Fruit fly (Drosophila melanogaster) whole organism, embryonic: Measurements from ENCODE around the gene CG18545.
A peak's percentile ranks its signal among the peaks of the same experiment; 100 is the strongest.

Experiments used
- Abd-B ChIP-seq: fragments of 200-800 bp; sonication (Bioruptor generic); optimal IDR thresholded peaks from 2 replicates; lab custom pipeline; 2018; ENCODE audit warnings: missing biosample characterization, mild to moderate bottlenecking, missing genetic modification characterization, moderate library complexity
- Aef1 ChIP-seq: fragments of 200-800 bp; sonication (Bioruptor generic); IDR thresholded peaks from 3 replicates; pipeline ENCODE4 v1.3.6; 2022; ENCODE audit warnings: missing biosample characterization, missing genetic modification characterization
- Antp ChIP-seq: fragments of 200-800 bp; sonication (Bioruptor generic); optimal IDR thresholded peaks from 3 replicates; lab custom pipeline; 2016; ENCODE audit warnings: missing biosample characterization, missing genetic modification characterization
- Atf6 ChIP-seq: fragments of 200-800 bp; sonication (Bioruptor generic); IDR thresholded peaks from 2 replicates; pipeline ENCODE4 v1.3.6; 2022; ENCODE audit warnings: missing biosample characterization, missing genetic modification characterization
- Bdp1 ChIP-seq: fragments of 200-800 bp; sonication (Bioruptor generic); optimal IDR thresholded peaks from 3 replicates; lab custom pipeline; 2016; ENCODE audit warnings: missing biosample characterization, missing genetic modification characterization
- Bgb ChIP-seq: fragments of 200-800 bp; sonication (Bioruptor generic); IDR thresholded peaks from 2 replicates; pipeline ENCODE4 v1.3.6; 2022; ENCODE audit warnings: missing biosample characterization, missing genetic modification characterization; ENCODE audit not compliant: partially characterized antibody
- Bteb2 ChIP-seq: fragments of 200-800 bp; sonication (Bioruptor generic); optimal IDR thresholded peaks from 2 replicates; lab custom pipeline; 2016; ENCODE audit warnings: missing biosample characterization, missing genetic modification characterization
- CG10147 ChIP-seq: fragments of 200-800 bp; sonication (Bioruptor generic); optimal IDR thresholded peaks from 2 replicates; lab custom pipeline; 2019; ENCODE audit warnings: missing biosample characterization, mild to moderate bottlenecking, missing genetic modification characterization, moderate library complexity
- CG10274 ChIP-seq: fragments of 200-800 bp; sonication (Bioruptor generic); optimal IDR thresholded peaks from 3 replicates; lab custom pipeline; 2017; ENCODE audit warnings: missing biosample characterization, mild to moderate bottlenecking, missing genetic modification characterization
- CG11085 ChIP-seq: fragments of 200-800 bp; sonication (Bioruptor generic); IDR thresholded peaks from 2 replicates; pipeline ENCODE4 v1.3.6; 2022; ENCODE audit warnings: missing biosample characterization, missing genetic modification characterization
- CG11456 ChIP-seq: fragments of 200-800 bp; sonication (Bioruptor generic); IDR thresholded peaks from 3 replicates; pipeline ENCODE4 v1.3.6; 2022; ENCODE audit warnings: missing biosample characterization, missing genetic modification characterization
- CG1233 ChIP-seq: fragments of 200-800 bp; sonication (Bioruptor generic); optimal IDR thresholded peaks from 4 replicates; lab custom pipeline; 2018; ENCODE audit warnings: missing biosample characterization, mild to moderate bottlenecking, missing genetic modification characterization
- CG12769 ChIP-seq: fragments of 200-800 bp; sonication (Bioruptor generic); optimal IDR thresholded peaks from 2 replicates; lab custom pipeline; 2019; ENCODE audit warnings: missing biosample characterization, mild to moderate bottlenecking, missing genetic modification characterization, moderate library complexity
- CG13123 ChIP-seq: fragments of 200-800 bp; sonication (Bioruptor generic); optimal IDR thresholded peaks from 2 replicates; lab custom pipeline; 2016; ENCODE audit warnings: missing biosample characterization, missing genetic modification characterization
- CG15601 ChIP-seq: fragments of 200-800 bp; sonication (Bioruptor generic); optimal IDR thresholded peaks from 3 replicates; lab custom pipeline; 2019; ENCODE audit warnings: missing biosample characterization, mild to moderate bottlenecking, missing genetic modification characterization, moderate library complexity
- CG17186 ChIP-seq: fragments of 200-800 bp; sonication (Bioruptor generic); optimal IDR thresholded peaks from 3 replicates; lab custom pipeline; 2017; ENCODE audit warnings: missing biosample characterization, missing genetic modification reagents, missing genetic modification characterization
- CG17359 ChIP-seq: fragments of 200-800 bp; sonication (Bioruptor generic); optimal IDR thresholded peaks from 3 replicates; lab custom pipeline; 2018; ENCODE audit warnings: missing biosample characterization, mild to moderate bottlenecking, missing genetic modification characterization, moderate library complexity
- CG18599 ChIP-seq: fragments of 200-800 bp; sonication (Bioruptor generic); optimal IDR thresholded peaks from 3 replicates; lab custom pipeline; 2017; ENCODE audit warnings: missing biosample characterization, missing genetic modification characterization, mild to moderate bottlenecking, moderate library complexity, missing genetic modification reagents
- CG2116 ChIP-seq: fragments of 200-800 bp; sonication (Bioruptor generic); optimal IDR thresholded peaks from 3 replicates; lab custom pipeline; 2018; ENCODE audit warnings: missing biosample characterization, mild to moderate bottlenecking, missing genetic modification characterization
- CG30020 ChIP-seq: fragments of 200-800 bp; optimal IDR thresholded peaks from 2 replicates; lab custom pipeline; 2019; ENCODE audit warnings: missing biosample characterization, mild to moderate bottlenecking, missing genetic modification characterization, moderate library complexity
- CG31441 ChIP-seq: fragments of 200-800 bp; sonication (Bioruptor generic); IDR thresholded peaks from 2 replicates; pipeline ENCODE4 v1.3.6; 2022; ENCODE audit warnings: missing biosample characterization, missing genetic modification characterization
- CG3847 ChIP-seq: fragments of 200-800 bp; sonication (Bioruptor generic); IDR thresholded peaks from 2 replicates; pipeline ENCODE4 v1.3.6; 2022; ENCODE audit warnings: missing biosample characterization, missing genetic modification characterization
- CG5180 ChIP-seq: fragments of 200-800 bp; sonication (Bioruptor generic); optimal IDR thresholded peaks from 3 replicates; lab custom pipeline; 2017; ENCODE audit warnings: missing biosample characterization, missing genetic modification characterization, mild to moderate bottlenecking, moderate library complexity, missing genetic modification reagents
- CG6654 ChIP-seq: fragments of 200-800 bp; sonication (Bioruptor generic); optimal IDR thresholded peaks from 2 replicates; lab custom pipeline; 2017; ENCODE audit warnings: missing biosample characterization, mild to moderate bottlenecking, missing genetic modification characterization
- CG8478 ChIP-seq: fragments of >200 bp; optimal IDR thresholded peaks from 2 replicates; lab custom pipeline; 2018
- CG8765 ChIP-seq: fragments of 200-800 bp; sonication (Bioruptor generic); IDR thresholded peaks from 2 replicates; pipeline ENCODE4 v1.3.6; 2022; ENCODE audit warnings: missing biosample characterization, missing genetic modification characterization
- CG9215 ChIP-seq: fragments of 200-800 bp; sonication (Bioruptor generic); IDR thresholded peaks from 2 replicates; pipeline ENCODE4 v1.3.6; 2022; ENCODE audit warnings: missing biosample characterization, missing genetic modification characterization
- CG9437 ChIP-seq: fragments of 200-800 bp; sonication (Bioruptor generic); optimal IDR thresholded peaks from 2 replicates; lab custom pipeline; 2018; ENCODE audit warnings: missing biosample characterization, mild to moderate bottlenecking, missing genetic modification characterization
- CG9876 ChIP-seq: fragments of 200-800 bp; sonication (Bioruptor generic); optimal IDR thresholded peaks from 2 replicates; lab custom pipeline; 2016; ENCODE audit warnings: missing biosample characterization, missing genetic modification characterization
- CrebB ChIP-seq: fragments of 200-800 bp; sonication (Bioruptor generic); optimal IDR thresholded peaks from 3 replicates; lab custom pipeline; 2018; ENCODE audit warnings: missing biosample characterization, mild to moderate bottlenecking, missing genetic modification characterization
- Deaf1 ChIP-seq: fragments of 200-800 bp; optimal IDR thresholded peaks from 3 replicates; lab custom pipeline; 2019; ENCODE audit warnings: missing biosample characterization, mild to moderate bottlenecking, missing genetic modification characterization, moderate library complexity
- E2f1 ChIP-seq: fragments of 200-800 bp; sonication (Bioruptor generic); IDR thresholded peaks from 2 replicates; pipeline ENCODE4 v1.3.6; 2022; ENCODE audit warnings: missing biosample characterization, missing genetic modification characterization
- Fer3 ChIP-seq: fragments of 200-800 bp; sonication (Bioruptor generic); optimal IDR thresholded peaks from 2 replicates; lab custom pipeline; 2018; ENCODE audit warnings: missing biosample characterization, mild to moderate bottlenecking, missing genetic modification characterization, moderate library complexity
- Nf-YB ChIP-seq: fragments of 200-800 bp; sonication (Bioruptor generic); optimal IDR thresholded peaks from 3 replicates; lab custom pipeline; 2019; ENCODE audit warnings: missing biosample characterization, mild to moderate bottlenecking, missing genetic modification characterization, moderate library complexity
- Sin3A ChIP-seq: fragments of >200 bp; optimal IDR thresholded peaks from 2 replicates; lab custom pipeline; 2018
- Tbp ChIP-seq: fragments of >200 bp; optimal IDR thresholded peaks from 2 replicates; lab custom pipeline; 2018; ENCODE audit warnings: missing biosample characterization, missing genetic modification characterization
- Usf ChIP-seq: fragments of 200-800 bp; sonication (Bioruptor generic); optimal IDR thresholded peaks from 2 replicates; lab custom pipeline; 2017; ENCODE audit warnings: missing genotype, missing biosample characterization, missing genetic modification characterization
- crol ChIP-seq: fragments of 200-800 bp; sonication (Bioruptor generic); IDR thresholded peaks from 2 replicates; pipeline ENCODE4 v1.3.6; 2022; ENCODE audit warnings: missing biosample characterization, missing genetic modification characterization
- disco-r ChIP-seq: fragments of 200-800 bp; sonication (Bioruptor generic); optimal IDR thresholded peaks from 2 replicates; lab custom pipeline; 2016; ENCODE audit warnings: missing biosample characterization, missing genetic modification characterization
- fd64A ChIP-seq: fragments of 200-800 bp; sonication (Bioruptor generic); optimal IDR thresholded peaks from 3 replicates; lab custom pipeline; 2018; ENCODE audit warnings: missing biosample characterization, mild to moderate bottlenecking, missing genetic modification characterization
- kay ChIP-seq: fragments of 200-800 bp; sonication (Bioruptor generic); optimal IDR thresholded peaks from 2 replicates; lab custom pipeline; 2016; ENCODE audit warnings: missing biosample characterization, missing genetic modification characterization
- lola ChIP-seq, 3 experiments: fragments of >200 bp in 2 of 3; fragments of 200-800 bp in 1 of 3; sonication (Bioruptor generic) in 1 of 3; optimal IDR thresholded peaks; 2 replicates each; lab custom pipeline; 2017 to 2019; ENCODE audit warnings: missing biosample characterization in 3 of 3, missing genetic modification characterization in 3 of 3, mild to moderate bottlenecking in 1 of 3, moderate library complexity in 1 of 3
- mam ChIP-seq: fragments of 200-800 bp; sonication (Bioruptor generic); optimal IDR thresholded peaks from 3 replicates; lab custom pipeline; 2016; ENCODE audit warnings: missing biosample characterization, missing genetic modification characterization
- oc ChIP-seq: fragments of 200-800 bp; sonication (Bioruptor generic); optimal IDR thresholded peaks from 2 replicates; lab custom pipeline; 2018; ENCODE audit warnings: missing biosample characterization, mild to moderate bottlenecking, missing genetic modification characterization, moderate library complexity
- row ChIP-seq: fragments of 200-800 bp; sonication (Bioruptor generic); IDR thresholded peaks from 3 replicates; pipeline ENCODE4 v1.3.6; 2022; ENCODE audit warnings: missing biosample characterization, missing genetic modification characterization
- slp2 ChIP-seq: fragments of 200-800 bp; sonication (Bioruptor generic); optimal IDR thresholded peaks from 2 replicates; lab custom pipeline; 2016; ENCODE audit warnings: missing biosample characterization, missing genetic modification characterization
- sqz ChIP-seq: fragments of 200-800 bp; sonication (Bioruptor generic); optimal IDR thresholded peaks from 3 replicates; lab custom pipeline; 2018; ENCODE audit warnings: missing biosample characterization, mild to moderate bottlenecking, missing genetic modification characterization
- tna ChIP-seq: fragments of 200-800 bp; sonication (Bioruptor generic); IDR thresholded peaks from 2 replicates; pipeline ENCODE4 v1.3.6; 2022; ENCODE audit warnings: missing biosample characterization, missing genetic modification characterization; ENCODE audit not compliant: partially characterized antibody
- toy ChIP-seq: fragments of 200-800 bp; sonication (Bioruptor generic); IDR thresholded peaks from 2 replicates; pipeline ENCODE4 v1.3.6; 2022; ENCODE audit warnings: missing biosample characterization, missing genetic modification characterization
- unpg ChIP-seq: fragments of 200-800 bp; sonication (Bioruptor generic); optimal IDR thresholded peaks from 3 replicates; lab custom pipeline; 2018; ENCODE audit warnings: missing biosample characterization, mild to moderate bottlenecking, missing genetic modification characterization, moderate library complexity

The CG18545 gene

DNA sequence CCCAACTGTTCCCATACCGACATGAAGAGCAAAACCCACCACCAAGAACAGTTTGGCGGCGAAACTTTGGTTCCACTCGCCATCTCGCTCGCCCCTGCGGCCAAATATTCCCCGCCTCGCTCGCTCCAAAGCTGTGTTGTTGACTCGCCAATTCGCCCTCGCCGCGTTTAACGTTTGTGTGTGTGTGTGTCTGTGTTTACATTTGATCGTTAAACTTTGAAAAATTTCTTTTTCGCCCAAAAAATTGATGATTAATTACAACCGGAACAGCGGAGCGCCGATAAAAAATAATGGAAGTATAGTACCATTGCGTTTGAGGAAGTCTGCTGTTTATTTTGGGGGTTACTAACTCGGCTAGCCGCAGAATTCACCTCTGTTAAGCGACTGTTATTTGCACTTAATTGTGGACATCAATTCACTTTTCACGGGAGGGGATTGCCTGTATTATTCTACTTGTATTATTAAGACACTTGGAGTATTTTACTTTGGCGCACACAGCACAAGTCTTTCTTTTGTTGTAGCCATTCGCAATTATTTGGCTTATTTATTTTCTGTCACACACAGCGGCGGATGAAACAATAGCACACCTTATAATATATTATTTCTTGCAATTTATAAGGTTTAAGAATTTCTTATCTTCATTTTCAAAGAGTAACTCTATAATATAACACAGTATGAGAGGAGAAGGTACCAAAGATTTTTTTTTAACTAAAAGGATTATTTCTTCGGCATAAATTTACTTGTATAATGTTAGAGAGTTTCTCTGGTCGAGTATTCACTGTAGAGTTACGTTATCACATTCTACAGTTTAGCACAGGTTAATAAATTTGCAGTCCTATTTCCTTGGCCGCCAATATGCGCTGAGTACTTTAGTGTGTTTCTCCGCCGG, 10.2 kb downstream of the CG18545 start (continued):
- TF ChIP-seq Tbp (GFP tag; lab: Kevin White, UChicago) (no peak), CG17186 (GFP tag; lab: Kevin White, UChicago) (no peak), CG13123 (GFP tag; lab: Kevin White, UChicago) (no peak), Sin3A (no peak), Bteb2 (peak; percentile 84), CG10147 (peak; percentile 82), Aef1 (GFP tag; lab: Robert Waterston, UW) (no peak), CG1233 (peak; percentile 73), CG9437 (peak; percentile 81), mam (peak; percentile 82), E2f1 (GFP tag; lab: Robert Waterston, UW) (no peak), Atf6 (GFP tag; lab: Robert Waterston, UW) (no peak), CrebB (tag; lab: Kevin White, UChicago) (peak; percentile 85), CG31441 (no peak), CG8765 (GFP tag; lab: Robert Waterston, UW) (no peak), Fer3 (tag; lab: Kevin White, UChicago) (peak; percentile 83), CG18599 (GFP tag; lab: Kevin White, UChicago) (peak; percentile 92), CG9876 (GFP tag; lab: Kevin White, UChicago) (peak; percentile 36), row (GFP tag; lab: Robert Waterston, UW) (no peak), Deaf1 (tag; lab: Kevin White, UChicago) (peak; percentile 60), CG2116 (GFP tag; lab: Kevin White, UChicago) (peak; percentile 29), fd64A (GFP tag; lab: Kevin White, UChicago) (peak; percentile 79), unpg (peak; percentile 80), Antp (GFP tag; lab: Kevin White, UChicago) (peak; percentile 54), CG12769 (tag; lab: Kevin White, UChicago) (peak; percentile 43), Bgb (GFP tag; lab: Robert Waterston, UW) (no peak), tna (GFP tag; lab: Robert Waterston, UW) (no peak), Usf (peak; percentile 74), disco-r (GFP tag; lab: Kevin White, UChicago) (peak; percentile 48), crol (GFP tag; lab: Robert Waterston, UW) (no peak), CG6654 (GFP tag; lab: Kevin White, UChicago) (peak; percentile 61), lola (GFP tag; optimal IDR thresholded peaks at IDR 0.05; lab: Kevin White, UChicago) (peak in 1 of 3 experiments; percentile 1), CG30020 (tag; lab: Kevin White, UChicago) (no peak), Nf-YB (GFP tag; lab: Kevin White, UChicago) (peak; percentile 55), CG11085 (GFP tag; lab: Robert Waterston, UW) (no peak), CG17359 (tag; lab: Kevin White, UChicago) (peak; percentile 76), CG15601 (tag; lab: Kevin White, UChicago) (peak; percentile 59), CG9215 (GFP tag; lab: Robert Waterston, UW) (no peak), CG5180 (GFP tag; lab: Kevin White, UChicago) (peak; percentile 35), CG10274 (GFP tag; lab: Kevin White, UChicago) (peak; percentile 51), oc (tag; lab: Kevin White, UChicago) (peak; percentile 26), CG8478 (lab: Kevin White, UChicago) (peak; percentile 68), toy (GFP tag; lab: Robert Waterston, UW) (no peak), CG3847 (GFP tag; lab: Robert Waterston, UW) (no peak), slp2 (GFP tag; lab: Kevin White, UChicago) (peak; percentile 13), Bdp1 (GFP tag; lab: Kevin White, UChicago) (peak; percentile 46), Abd-B (GFP tag; lab: Kevin White, UChicago) (peak; percentile 75), sqz (GFP tag; lab: Kevin White, UChicago) (peak; percentile 70), CG11456 (GFP tag; lab: Robert Waterston, UW) (no peak), kay (peak; percentile 18)
